Fruit fly (Drosophila melanogaster): ENCODE data around the gene pug.
A peak's percentile ranks its signal among the peaks of the same experiment; 100 is the strongest.

pug gene

dm6 chr3R:10680825-10681681, 15.3 kb upstream of the pug start, which contains the start of gene Phyhd1 (continued):
- peak; percentile 84 for TF ChIP-seq achi (GFP tag; optimal IDR thresholded peaks at IDR 0.05)
- peak; percentile 78 for TF ChIP-seq CG4318 (GFP tag; optimal IDR thresholded peaks at IDR 0.05)
- TF ChIP-seq CG16779 (tag; optimal IDR thresholded peaks at IDR 0.05): peak; percentile 66
- TF ChIP-seq vri (GFP tag; optimal IDR thresholded peaks at IDR 0.05): peak; percentile 82
- TF ChIP-seq Lpt (GFP tag; optimal IDR thresholded peaks at IDR 0.05): peak; percentile 79
- TF ChIP-seq Smox (GFP tag; optimal IDR thresholded peaks at IDR 0.05): peak; percentile 70
- no peak for TF ChIP-seq Eip93F (GFP tag; optimal IDR thresholded peaks at IDR 0.05)
- peak; percentile 79 for TF ChIP-seq Met (GFP tag; optimal IDR thresholded peaks at IDR 0.05)
- peak; percentile 72 to 73 for TF ChIP-seq salr (GFP tag; optimal IDR thresholded peaks at IDR 0.05)
- TF ChIP-seq CG11902 (GFP tag; optimal IDR thresholded peaks at IDR 0.05): peak; percentile 79
- TF ChIP-seq Gug (GFP tag; IDR thresholded peaks at IDR 0.05): peak; percentile 74
- peak; percentile 89 for TF ChIP-seq CG6163 (GFP tag; IDR thresholded peaks at IDR 0.05)
- TF ChIP-seq Hr39 (GFP tag; optimal IDR thresholded peaks at IDR 0.05): peak; percentile 87
- peak; percentile 88 for TF ChIP-seq esn (GFP tag; optimal IDR thresholded peaks at IDR 0.05)
- TF ChIP-seq Ets96B (tag; optimal IDR thresholded peaks at IDR 0.05): peak; percentile 75
- peak; percentile 81 for TF ChIP-seq net (GFP tag; optimal IDR thresholded peaks at IDR 0.05)
- TF ChIP-seq CG34406 (GFP tag; optimal IDR thresholded peaks at IDR 0.05): peak; percentile 85
- peak; percentile 78 for TF ChIP-seq Sox15 (GFP tag; optimal IDR thresholded peaks at IDR 0.05)
- TF ChIP-seq svp (GFP tag): peak; percentile 90

dm6 chr3R:10681682-10681962, 14.7 kb upstream of the pug start:
- TF ChIP-seq CG8119 (GFP tag; IDR thresholded peaks at IDR 0.05) (peak; percentile 45; the same call in 2 of the 3 replicates), Eip93F (GFP tag; optimal IDR thresholded peaks at IDR 0.05) (no peak), Eip78C (GFP tag) (peak; percentile 19), CG6163 (GFP tag; IDR thresholded peaks at IDR 0.05) (peak; percentile 62), CG11294 (GFP tag; IDR thresholded peaks at IDR 0.05) (peak; percentile 33; the same call in 1 of the 2 replicates), eg (GFP tag; IDR thresholded peaks at IDR 0.05) (peak; percentile 81), pdm3 (GFP tag; optimal IDR thresholded peaks at IDR 0.05) (no peak), Gug (GFP tag; IDR thresholded peaks at IDR 0.05) (peak; percentile 46), CG15336 (GFP tag; IDR thresholded peaks at IDR 0.05) (peak; percentile 60)

- TF ChIP-seq achi (GFP tag; optimal IDR thresholded peaks at IDR 0.05) (no peak), Lpt (GFP tag; optimal IDR thresholded peaks at IDR 0.05) (no peak), Eip78C (GFP tag) (peak; percentile 11)
Measured at dm6 chr3R:10683226-10683625, 13.1 kb upstream of the pug start.

dm6 chr3R:10684284-10684683, 12.1 kb upstream of the pug start:
- TF ChIP-seq lz (GFP tag; optimal IDR thresholded peaks at IDR 0.05) (peak; percentile 39), Ets96B (tag; optimal IDR thresholded peaks at IDR 0.05) (no peak), Hr38 (GFP tag; optimal IDR thresholded peaks at IDR 0.05) (no peak), Smox (GFP tag; optimal IDR thresholded peaks at IDR 0.05) (peak; percentile 33), CG4318 (GFP tag; optimal IDR thresholded peaks at IDR 0.05) (peak; percentile 60), dsx (GFP tag; optimal IDR thresholded peaks at IDR 0.05; ENCODE audit: poor library complexity, severe bottlenecking) (no peak), OdsH (GFP tag; optimal IDR thresholded peaks at IDR 0.05) (peak; percentile 55), CG34406 (GFP tag; optimal IDR thresholded peaks at IDR 0.05) (peak; percentile 39), CG8119 (GFP tag; IDR thresholded peaks at IDR 0.05) (peak; percentile 78), salr (GFP tag; optimal IDR thresholded peaks at IDR 0.05) (no peak), CG6808 (GFP tag; optimal IDR thresholded peaks at IDR 0.05) (no peak), CG11294 (GFP tag; IDR thresholded peaks at IDR 0.05) (no peak), Hr4 (GFP tag; optimal IDR thresholded peaks at IDR 0.05) (peak; percentile 83), svp (GFP tag) (peak; percentile 62), ss (GFP tag; optimal IDR thresholded peaks at IDR 0.05) (no peak), eg (GFP tag; IDR thresholded peaks at IDR 0.05) (peak; percentile 79), CG15336 (GFP tag; IDR thresholded peaks at IDR 0.05) (peak; percentile 75), CG6276 (GFP tag; optimal IDR thresholded peaks at IDR 0.05) (peak; percentile 61), Sox102F (GFP tag; optimal IDR thresholded peaks at IDR 0.05) (peak; percentile 54), dac (GFP tag; optimal IDR thresholded peaks at IDR 0.05) (peak; percentile 28), fkh (GFP tag; optimal IDR thresholded peaks at IDR 0.05) (no peak), fd59A (GFP tag; optimal IDR thresholded peaks at IDR 0.05) (no peak), Blimp-1 (GFP tag; optimal IDR thresholded peaks at IDR 0.05) (no peak), CG10631 (GFP tag; optimal IDR thresholded peaks at IDR 0.05) (peak; percentile 28), topi (GFP tag; optimal IDR thresholded peaks at IDR 0.05) (peak; percentile 46), acj6 (GFP tag; optimal IDR thresholded peaks at IDR 0.05) (peak; percentile 27), CG6792 (GFP tag; optimal IDR thresholded peaks at IDR 0.05) (peak; percentile 26), Eip75B (GFP tag; optimal IDR thresholded peaks at IDR 0.05) (peak; percentile 31), CG7368 (GFP tag; optimal IDR thresholded peaks at IDR 0.05) (no peak)
